ENCODE assay signal across 3 worm cellular contexts in genomic region chrIV:13095462-13095861, ce11.
TF ChIP-seq lines count a peak whose summit lies in the region.

TSS of gene rfc-3 (plus strand) at chrIV:13095762.

TF ChIP-seq in whole organism, L4 larva, 104 proteins besides CTCF, POLR2A, EP300 and RAD21:
- TF ChIP-seq lin-38 (GFP tag; IDR thresholded peaks at IDR 0.05; lab: Robert Waterston, UW) = 0 out of 2 replicates have a peak, but pooled peaks have one; percentile 15
- no peak for TF ChIP-seq daf-16 (GFP tag; optimal IDR thresholded peaks at IDR 0.05; lab: Kevin White, UChicago)
- no peak for TF ChIP-seq daf-16 (tag; optimal IDR thresholded peaks at IDR 0.05; lab: Kevin White, UChicago)

TF ChIP-seq in whole organism, early embryonic, 17 proteins besides CTCF, POLR2A, EP300 and RAD21:
- TF ChIP-seq ama-1 (optimal IDR thresholded peaks at IDR 0.05; lab: Kevin White, UChicago) (peak; percentile 14), hmbx-1 (tag; optimal IDR thresholded peaks at IDR 0.05; lab: Kevin White, UChicago) (no peak), scrt-1 (GFP tag; IDR thresholded peaks at IDR 0.05; lab: Robert Waterston, UW) (no peak), aly-1 (tag; optimal IDR thresholded peaks at IDR 0.05; lab: Kevin White, UChicago) (no peak), sea-1 (GFP tag; conservative IDR thresholded peaks at IDR 0.05; lab: Robert Waterston, UW) (no peak)

TF ChIP-seq in whole organism, young adult, 124 proteins besides CTCF, POLR2A, EP300 and RAD21:
- TF ChIP-seq ceh-58 (GFP tag; IDR thresholded peaks at IDR 0.05; lab: Robert Waterston, UW) (no peak), pha-4 (tag; optimal IDR thresholded peaks at IDR 0.05; lab: Kevin White, UChicago) (no peak), cebp-1 (GFP tag; IDR thresholded peaks at IDR 0.05; lab: Robert Waterston, UW) (no peak), cebp-1 (tag; optimal IDR thresholded peaks at IDR 0.05; lab: Kevin White, UChicago) (no peak), nhr-80 (tag; optimal IDR thresholded peaks at IDR 0.05; lab: Kevin White, UChicago) (no peak), nhr-120 (GFP tag; IDR thresholded peaks at IDR 0.05; lab: Robert Waterston, UW) (no peak), madf-8 (GFP tag; conservative IDR thresholded peaks at IDR 0.05; lab: Robert Waterston, UW) (no peak; the same call in 1 of the 2 replicates), attf-6 (GFP tag; IDR thresholded peaks at IDR 0.05; lab: Robert Waterston, UW) (no peak), sdz-38 (tag; optimal IDR thresholded peaks at IDR 0.05; lab: Kevin White, UChicago) (no peak), aptf-3 (GFP tag; IDR thresholded peaks at IDR 0.05; lab: Robert Waterston, UW) (no peak), bed-2 (GFP tag; IDR thresholded peaks at IDR 0.05; lab: Robert Waterston, UW) (no peak), sptf-2 (GFP tag; optimal IDR thresholded peaks at IDR 0.05; lab: Kevin White, UChicago) (no peak), mcd-1 (GFP tag; IDR thresholded peaks at IDR 0.05; lab: Robert Waterston, UW) (no peak), T07F8.4 (tag; optimal IDR thresholded peaks at IDR 0.05; lab: Kevin White, UChicago) (no peak), ztf-6 (GFP tag; IDR thresholded peaks at IDR 0.05; lab: Robert Waterston, UW) (no peak), let-607 (tag; optimal IDR thresholded peaks at IDR 0.05; lab: Kevin White, UChicago) (no peak), lir-1 (GFP tag; conservative IDR thresholded peaks at IDR 0.05; lab: Robert Waterston, UW) (no peak), rpc-1 (optimal IDR thresholded peaks at IDR 0.05; lab: Kevin White, UChicago) (no peak), rpc-1 (tag; optimal IDR thresholded peaks at IDR 0.05; lab: Kevin White, UChicago) (no peak), C17E4.6 (GFP tag; IDR thresholded peaks at IDR 0.05; lab: Robert Waterston, UW) (no peak), ceh-27 (GFP tag; optimal IDR thresholded peaks at IDR 0.05; lab: Kevin White, UChicago) (no peak), repo-1 (tag; optimal IDR thresholded peaks at IDR 0.05; lab: Kevin White, UChicago) (no peak), ztf-25 (GFP tag; IDR thresholded peaks at IDR 0.05; lab: Robert Waterston, UW) (0 out of 2 replicates have a peak, but pooled peaks have one; percentile 35), mes-4 (tag; optimal IDR thresholded peaks at IDR 0.05; lab: Kevin White, UChicago) (no peak), madf-6 (GFP tag; IDR thresholded peaks at IDR 0.05; lab: Robert Waterston, UW) (peak; percentile 32), ekl-4 (GFP tag; IDR thresholded peaks at IDR 0.05; lab: Robert Waterston, UW) (peak; percentile 49; the same call in 1 of the 2 replicates), ceh-100 (GFP tag; IDR thresholded peaks at IDR 0.05; lab: Robert Waterston, UW) (0 out of 2 replicates have a peak, but pooled peaks have one; percentile 36), F22D6.2 (tag; optimal IDR thresholded peaks at IDR 0.05; lab: Kevin White, UChicago) (no peak), F57A8.1 (GFP tag; optimal IDR thresholded peaks at IDR 0.05; lab: Kevin White, UChicago) (no peak), ztf-3 (GFP tag; optimal IDR thresholded peaks at IDR 0.05; lab: Kevin White, UChicago) (no peak), hsf-1 (GFP tag; IDR thresholded peaks at IDR 0.05; lab: Robert Waterston, UW) (0 out of 2 replicates have a peak, but pooled peaks have one; percentile 22), ets-4 (GFP tag; optimal IDR thresholded peaks at IDR 0.05; lab: Kevin White, UChicago) (no peak), him-1 (tag; optimal IDR thresholded peaks at IDR 0.05; lab: Kevin White, UChicago) (no peak), F52B5.7 (tag; optimal IDR thresholded peaks at IDR 0.05; lab: Kevin White, UChicago) (no peak), attf-5 (GFP tag; optimal IDR thresholded peaks at IDR 0.05; lab: Kevin White, UChicago) (no peak), nhr-27 (tag; optimal IDR thresholded peaks at IDR 0.05; lab: Kevin White, UChicago) (no peak), efl-1 (GFP tag; optimal IDR thresholded peaks at IDR 0.05; lab: Kevin White, UChicago) (peak; percentile 49), lsl-1 (GFP tag; optimal IDR thresholded peaks at IDR 0.05; lab: Kevin White, UChicago) (no peak), F33H1.4 (GFP tag; IDR thresholded peaks at IDR 0.05; lab: Robert Waterston, UW) (peak; percentile 8; the same call in 1 of the 2 replicates), dpl-1 (GFP tag; optimal IDR thresholded peaks at IDR 0.05; lab: Kevin White, UChicago) (no peak), F55B11.4 (tag; optimal IDR thresholded peaks at IDR 0.05; lab: Kevin White, UChicago; ENCODE audit: borderline replicate concordance, insufficient read depth) (no peak), dpff-1 (tag; optimal IDR thresholded peaks at IDR 0.05; lab: Kevin White, UChicago) (no peak), hlh-12 (tag; optimal IDR thresholded peaks at IDR 0.05; lab: Kevin White, UChicago) (no peak), ceh-91 (GFP tag; IDR thresholded peaks at IDR 0.05; lab: Robert Waterston, UW) (no peak), snpc-1.3 (tag; optimal IDR thresholded peaks at IDR 0.05; lab: Kevin White, UChicago; ENCODE audit: insufficient read depth) (no peak), rcor-1 (GFP tag; IDR thresholded peaks at IDR 0.05; lab: Robert Waterston, UW) (no peak), pbrm-1 (GFP tag; IDR thresholded peaks at IDR 0.05; lab: Robert Waterston, UW) (no peak), ZK185.1 (tag; optimal IDR thresholded peaks at IDR 0.05; lab: Kevin White, UChicago; ENCODE audit: poor library complexity, severe bottlenecking) (no peak), aptf-2 (GFP tag; conservative IDR thresholded peaks at IDR 0.05; lab: Robert Waterston, UW) (no peak)
